Fruit fly (Drosophila melanogaster) whole organism, embryonic: ENCODE results near the gene tj.

ENCODE experiments used
- Bgb ChIP-seq: fragments of 200-800 bp; sonication (Bioruptor generic); IDR thresholded peaks from 2 replicates; pipeline ENCODE4 v1.3.6; 2022; ENCODE audit warnings: missing biosample characterization, missing genetic modification characterization; ENCODE audit not compliant: partially characterized antibody
- CG12659 ChIP-seq: fragments of 200-800 bp; sonication (Bioruptor generic); optimal IDR thresholded peaks from 3 replicates; lab custom pipeline; 2017; ENCODE audit warnings: mild to moderate bottlenecking, missing biosample characterization, missing genetic modification reagents, missing genetic modification characterization
- CG13624 ChIP-seq: fragments of 200-800 bp; sonication (Bioruptor generic); optimal IDR thresholded peaks from 2 replicates; lab custom pipeline; 2016; ENCODE audit warnings: missing biosample characterization, missing genetic modification characterization
- CG15479 ChIP-seq: fragments of 200-800 bp; sonication (Bioruptor generic); optimal IDR thresholded peaks from 3 replicates; lab custom pipeline; 2019; ENCODE audit warnings: missing biosample characterization, mild to moderate bottlenecking, missing genetic modification characterization, moderate library complexity
- CG15514 ChIP-seq: fragments of 200-800 bp; sonication (Bioruptor generic); optimal IDR thresholded peaks from 3 replicates; lab custom pipeline; 2017; ENCODE audit warnings: missing biosample characterization, missing genetic modification characterization, mild to moderate bottlenecking, moderate library complexity, missing genetic modification reagents
- CG16813 ChIP-seq: fragments of 200-800 bp; sonication (Bioruptor generic); IDR thresholded peaks from 3 replicates; pipeline ENCODE4 v1.3.6; 2022; ENCODE audit warnings: missing biosample characterization, missing genetic modification characterization; ENCODE audit not compliant: partially characterized antibody
- CG1832 ChIP-seq: fragments of 200-800 bp; sonication (Bioruptor generic); optimal IDR thresholded peaks from 2 replicates; lab custom pipeline; 2017; ENCODE audit warnings: missing biosample characterization, mild to moderate bottlenecking, missing genetic modification characterization, inconsistent platforms
- CG3281 ChIP-seq: fragments of 200-800 bp; sonication (Bioruptor generic); optimal IDR thresholded peaks from 3 replicates; lab custom pipeline; 2017; ENCODE audit warnings: missing biosample characterization, mild to moderate bottlenecking, missing genetic modification characterization
- CG33213 ChIP-seq: fragments of 200-800 bp; sonication (Bioruptor generic); optimal IDR thresholded peaks from 3 replicates; lab custom pipeline; 2016; ENCODE audit warnings: missing biosample characterization, missing genetic modification characterization
- CG4328 ChIP-seq: fragments of 200-800 bp; sonication (Bioruptor generic); optimal IDR thresholded peaks from 3 replicates; lab custom pipeline; 2017; ENCODE audit warnings: missing biosample characterization, missing genetic modification reagents, missing genetic modification characterization
- CG43689 ChIP-seq: fragments of 200-800 bp; sonication (Bioruptor generic); IDR thresholded peaks from 2 replicates; pipeline ENCODE4 v1.3.6; 2022; ENCODE audit warnings: missing biosample characterization, missing genetic modification characterization
- CG6791 ChIP-seq: fragments of 200-800 bp; sonication (Bioruptor generic); IDR thresholded peaks from 3 replicates; pipeline ENCODE4 v1.3.6; 2022; ENCODE audit warnings: missing biosample characterization, missing genetic modification characterization; ENCODE audit not compliant: partially characterized antibody
- CG6854 ChIP-seq: fragments of 200-800 bp; sonication (Bioruptor generic); optimal IDR thresholded peaks from 3 replicates; lab custom pipeline; 2017; ENCODE audit warnings: missing biosample characterization, mild to moderate bottlenecking, missing genetic modification characterization
- CG8944 ChIP-seq: fragments of 200-800 bp; sonication (Bioruptor generic); optimal IDR thresholded peaks from 3 replicates; lab custom pipeline; 2016; ENCODE audit warnings: missing biosample characterization, missing genetic modification characterization
- CG9609 ChIP-seq: fragments of 200-800 bp; sonication (Bioruptor generic); optimal IDR thresholded peaks from 3 replicates; lab custom pipeline; 2016; ENCODE audit warnings: missing biosample characterization, missing genetic modification characterization
- CG9932 ChIP-seq: fragments of 200-800 bp; sonication (Bioruptor generic); IDR thresholded peaks from 2 replicates; pipeline ENCODE4 v1.3.6; 2022; ENCODE audit warnings: missing biosample characterization, missing genetic modification characterization
- CHES-1-like ChIP-seq: fragments of 200-800 bp; sonication (Bioruptor generic); optimal IDR thresholded peaks from 2 replicates; lab custom pipeline; 2016; ENCODE audit warnings: missing biosample characterization, missing genetic modification characterization
- CTCF ChIP-seq: fragments of 200-800 bp; sonication (Bioruptor generic); optimal IDR thresholded peaks from 2 replicates; lab custom pipeline; 2017; ENCODE audit warnings: missing biosample characterization, mild to moderate bottlenecking, missing genetic modification characterization, moderate library complexity
- Camta ChIP-seq: fragments of 200-800 bp; sonication (Bioruptor generic); optimal IDR thresholded peaks from 2 replicates; lab custom pipeline; 2016; ENCODE audit warnings: missing biosample characterization, missing genetic modification characterization
- Doc3 ChIP-seq: fragments of 200-800 bp; sonication (Bioruptor generic); IDR thresholded peaks from 3 replicates; pipeline ENCODE4 v1.3.6; 2022; ENCODE audit warnings: missing biosample characterization, missing genetic modification characterization; ENCODE audit not compliant: partially characterized antibody
- Dp ChIP-seq: fragments of 200-800 bp; sonication (Bioruptor generic); optimal IDR thresholded peaks from 2 replicates; lab custom pipeline; 2018; ENCODE audit warnings: missing biosample characterization, mild to moderate bottlenecking, missing genetic modification characterization, moderate library complexity
- E2f1 ChIP-seq: fragments of 200-800 bp; sonication (Bioruptor generic); IDR thresholded peaks from 2 replicates; pipeline ENCODE4 v1.3.6; 2022; ENCODE audit warnings: missing biosample characterization, missing genetic modification characterization
- HmgZ ChIP-seq: fragments of 200-800 bp; sonication (Bioruptor generic); optimal IDR thresholded peaks from 2 replicates; lab custom pipeline; 2018; ENCODE audit warnings: missing biosample characterization, mild to moderate bottlenecking, missing genetic modification characterization
- Hmr ChIP-seq: fragments of 200-800 bp; sonication (Bioruptor generic); optimal IDR thresholded peaks from 3 replicates; lab custom pipeline; 2017; ENCODE audit warnings: mild to moderate bottlenecking, missing biosample characterization, missing genetic modification reagents, missing genetic modification characterization
- Mad ChIP-seq: fragments of 200-800 bp; sonication (Bioruptor generic); optimal IDR thresholded peaks from 2 replicates; lab custom pipeline; 2016; ENCODE audit warnings: missing biosample characterization, missing genetic modification characterization
- Myb ChIP-seq: fragments of 200-800 bp; sonication (Bioruptor generic); optimal IDR thresholded peaks from 2 replicates; lab custom pipeline; 2016; ENCODE audit warnings: missing biosample characterization, missing genetic modification characterization
- NC2β ChIP-seq: fragments of 200-800 bp; sonication (Bioruptor generic); optimal IDR thresholded peaks from 2 replicates; lab custom pipeline; 2016; ENCODE audit warnings: missing biosample characterization, missing genetic modification characterization
- NFAT ChIP-seq: fragments of 200-800 bp; sonication (Bioruptor generic); IDR thresholded peaks from 2 replicates; pipeline ENCODE4 v1.3.6; 2022; ENCODE audit warnings: missing biosample characterization, missing genetic modification characterization
- Pdp1 ChIP-seq, 2 experiments: fragments of 200-800 bp; sonication (Bioruptor generic); optimal IDR thresholded peaks; 3 replicates each; lab custom pipeline; 2016; ENCODE audit warnings: missing biosample characterization in 2 of 2, missing genetic modification characterization in 2 of 2, mild to moderate bottlenecking in 1 of 2, moderate library complexity in 1 of 2
- Six4 ChIP-seq: fragments of 200-800 bp; sonication (Bioruptor generic); optimal IDR thresholded peaks from 2 replicates; lab custom pipeline; 2016; ENCODE audit warnings: missing biosample characterization, missing genetic modification characterization
- amos ChIP-seq: fragments of 200-800 bp; sonication (Bioruptor generic); IDR thresholded peaks from 2 replicates; pipeline ENCODE4 v1.3.6; 2022; ENCODE audit warnings: missing biosample characterization, missing genetic modification characterization; ENCODE audit not compliant: partially characterized antibody
- dm ChIP-seq: fragments of 200-800 bp; sonication (Bioruptor generic); optimal IDR thresholded peaks from 3 replicates; lab custom pipeline; 2016; ENCODE audit warnings: missing biosample characterization, missing genetic modification characterization
- dmrt11E ChIP-seq: fragments of 200-800 bp; sonication (Bioruptor generic); optimal IDR thresholded peaks from 3 replicates; lab custom pipeline; 2018; ENCODE audit warnings: missing biosample characterization, mild to moderate bottlenecking, missing genetic modification characterization, moderate library complexity
- dpn ChIP-seq, 2 experiments: fragments of 200-800 bp; sonication (Bioruptor generic); optimal IDR thresholded peaks; 3 replicates each; lab custom pipeline; 2016; ENCODE audit warnings: missing biosample characterization in 2 of 2, missing genetic modification characterization in 2 of 2
- gcm ChIP-seq: fragments of 200-800 bp; sonication (Bioruptor generic); optimal IDR thresholded peaks from 2 replicates; lab custom pipeline; 2019; ENCODE audit warnings: missing biosample characterization, mild to moderate bottlenecking, missing genetic modification characterization, moderate library complexity
- her ChIP-seq: fragments of 200-800 bp; sonication (Bioruptor generic); optimal IDR thresholded peaks from 2 replicates; lab custom pipeline; 2016; ENCODE audit warnings: missing biosample characterization, missing genetic modification characterization
- ind ChIP-seq: fragments of 200-800 bp; sonication (Bioruptor generic); optimal IDR thresholded peaks from 3 replicates; lab custom pipeline; 2016; ENCODE audit warnings: missing biosample characterization, missing genetic modification characterization
- lbe ChIP-seq: fragments of 200-800 bp; sonication (Bioruptor generic); optimal IDR thresholded peaks from 2 replicates; lab custom pipeline; 2016; ENCODE audit warnings: missing biosample characterization, mild to moderate bottlenecking, missing genetic modification characterization
- nerfin-2 ChIP-seq: fragments of 200-800 bp; sonication (Bioruptor generic); IDR thresholded peaks from 2 replicates; pipeline ENCODE4 v1.3.6; 2022; ENCODE audit warnings: missing biosample characterization, missing genetic modification characterization; ENCODE audit not compliant: partially characterized antibody
- nmo ChIP-seq: fragments of 200-800 bp; sonication (Bioruptor generic); optimal IDR thresholded peaks from 2 replicates; lab custom pipeline; 2018; ENCODE audit warnings: missing biosample characterization, mild to moderate bottlenecking, missing genetic modification characterization, moderate library complexity
- onecut ChIP-seq: fragments of 200-800 bp; sonication (Bioruptor generic); IDR thresholded peaks from 2 replicates; pipeline ENCODE4 v1.3.6; 2022; ENCODE audit warnings: missing biosample characterization, missing genetic modification characterization
- peb ChIP-seq: fragments of 200-800 bp; sonication (Bioruptor generic); IDR thresholded peaks from 2 replicates; pipeline ENCODE4 v1.3.6; 2022; ENCODE audit warnings: missing biosample characterization, missing genetic modification characterization
- pfk ChIP-seq: fragments of 200-800 bp; sonication (Bioruptor generic); optimal IDR thresholded peaks from 2 replicates; lab custom pipeline; 2018; ENCODE audit warnings: missing biosample characterization, mild to moderate bottlenecking, missing genetic modification characterization, moderate library complexity
- psq ChIP-seq: fragments of 200-800 bp; sonication (Bioruptor generic); optimal IDR thresholded peaks from 2 replicates; lab custom pipeline; 2017; ENCODE audit warnings: missing biosample characterization, missing genetic modification characterization
- sens ChIP-seq: fragments of 200-800 bp; sonication (Bioruptor generic); peaks from one replicate; lab custom pipeline; 2016; ENCODE audit warnings: missing biosample characterization, missing genetic modification characterization
- tap ChIP-seq: fragments of 200-800 bp; optimal IDR thresholded peaks from 3 replicates; lab custom pipeline; 2019; ENCODE audit warnings: missing biosample characterization, mild to moderate bottlenecking, missing genetic modification characterization, moderate library complexity
- tna ChIP-seq: fragments of 200-800 bp; sonication (Bioruptor generic); IDR thresholded peaks from 2 replicates; pipeline ENCODE4 v1.3.6; 2022; ENCODE audit warnings: missing biosample characterization, missing genetic modification characterization; ENCODE audit not compliant: partially characterized antibody
- twi ChIP-seq: fragments of 200-800 bp; optimal IDR thresholded peaks from 2 replicates; lab custom pipeline; 2019; ENCODE audit warnings: missing biosample characterization, mild to moderate bottlenecking, missing genetic modification characterization, moderate library complexity
- vnd ChIP-seq: fragments of 200-800 bp; sonication (Bioruptor generic); IDR thresholded peaks from 3 replicates; pipeline ENCODE4 v1.3.6; 2022; ENCODE audit warnings: missing biosample characterization, missing genetic modification characterization; ENCODE audit not compliant: partially characterized antibody
- zfh2 ChIP-seq: fragments of 200-800 bp; sonication (Bioruptor generic); optimal IDR thresholded peaks from 2 replicates; lab custom pipeline; 2016; ENCODE audit warnings: missing biosample characterization, missing genetic modification characterization

tj gene

dm6 chr2L:19508361-19508918 lies 44.4 kb downstream of the tj start, which contains the start of gene cyst (continued):
- TF ChIP-seq CG3281 (GFP tag; lab: Kevin White, UChicago) (peak; percentile 31), nerfin-2 (peak; percentile 90), CG16813 (GFP tag; lab: Robert Waterston, UW) (peak; percentile 94), CG15479 (peak; percentile 61), Camta (GFP tag; lab: Kevin White, UChicago) (peak; percentile 49), ind (GFP tag; lab: Kevin White, UChicago) (peak; percentile 28), CG43689 (GFP tag; lab: Robert Waterston, UW) (no peak), Dp (peak; percentile 86), Doc3 (GFP tag; lab: Robert Waterston, UW) (peak; percentile 92), NC2β (GFP tag; lab: Kevin White, UChicago) (peak; percentile 13), CG9609 (GFP tag; lab: Kevin White, UChicago) (peak; percentile 37), her (peak; percentile 12), onecut (GFP tag; lab: Robert Waterston, UW) (peak; percentile 94), lbe (GFP tag; lab: Kevin White, UChicago) (no peak), CG15514 (GFP tag; lab: Kevin White, UChicago) (peak; percentile 83), CG6791 (GFP tag; lab: Robert Waterston, UW) (peak; percentile 97), E2f1 (GFP tag; lab: Robert Waterston, UW) (no peak), CG13624 (peak; percentile 69), dm (GFP tag; lab: Kevin White, UChicago) (peak; percentile 36), CG8944 (GFP tag; lab: Kevin White, UChicago) (peak; percentile 3), gcm (GFP tag; lab: Kevin White, UChicago) (no peak), amos (GFP tag; lab: Robert Waterston, UW) (peak; percentile 97), zfh2 (GFP tag; lab: Kevin White, UChicago) (peak; percentile 62), pfk (GFP tag; lab: Kevin White, UChicago) (no peak), twi (tag; lab: Kevin White, UChicago) (no peak), CG1832 (GFP tag; lab: Kevin White, UChicago) (no peak), tna (GFP tag; lab: Robert Waterston, UW) (peak; percentile 94), HmgZ (tag; lab: Kevin White, UChicago) (peak; percentile 76), Pdp1 (GFP tag; optimal IDR thresholded peaks at IDR 0.05; lab: Kevin White, UChicago) (peak in 1 of 2 experiments; percentile 17), dmrt11E (tag; lab: Kevin White, UChicago) (no peak), dpn (GFP tag; optimal IDR thresholded peaks at IDR 0.05; lab: Kevin White, UChicago) (peak; percentile 39 to 54), CG6854 (GFP tag; lab: Kevin White, UChicago) (peak; percentile 1), CG4328 (GFP tag; lab: Kevin White, UChicago) (no peak), psq (no peak), CG12659 (peak; percentile 81), vnd (GFP tag; lab: Robert Waterston, UW) (peak; percentile 97), CHES-1-like (GFP tag; lab: Kevin White, UChicago) (peak; percentile 69), CG33213 (GFP tag; lab: Kevin White, UChicago) (peak; percentile 69), Bgb (GFP tag; lab: Robert Waterston, UW) (peak; percentile 99), Mad (GFP tag; lab: Kevin White, UChicago) (peak; percentile 14), CG9932 (peak; percentile 72), sens (peak; percentile 83), Hmr (GFP tag; lab: Kevin White, UChicago) (peak; percentile 71), Six4 (peak; percentile 9), CTCF (GFP tag; lab: Kevin White, UChicago) (peak; percentile 18), Myb (GFP tag; lab: Kevin White, UChicago) (peak; percentile 99), peb (no peak), NFAT (GFP tag; lab: Robert Waterston, UW) (0 out of 2 replicates have a peak, but pooled peaks have one; percentile 48), tap (tag; lab: Kevin White, UChicago) (no peak), nmo (peak; percentile 60)
